Fruit fly (Drosophila melanogaster): ENCODE measurements around the gene Eig71Ee.

Gene Eig71Ee

DNA sequence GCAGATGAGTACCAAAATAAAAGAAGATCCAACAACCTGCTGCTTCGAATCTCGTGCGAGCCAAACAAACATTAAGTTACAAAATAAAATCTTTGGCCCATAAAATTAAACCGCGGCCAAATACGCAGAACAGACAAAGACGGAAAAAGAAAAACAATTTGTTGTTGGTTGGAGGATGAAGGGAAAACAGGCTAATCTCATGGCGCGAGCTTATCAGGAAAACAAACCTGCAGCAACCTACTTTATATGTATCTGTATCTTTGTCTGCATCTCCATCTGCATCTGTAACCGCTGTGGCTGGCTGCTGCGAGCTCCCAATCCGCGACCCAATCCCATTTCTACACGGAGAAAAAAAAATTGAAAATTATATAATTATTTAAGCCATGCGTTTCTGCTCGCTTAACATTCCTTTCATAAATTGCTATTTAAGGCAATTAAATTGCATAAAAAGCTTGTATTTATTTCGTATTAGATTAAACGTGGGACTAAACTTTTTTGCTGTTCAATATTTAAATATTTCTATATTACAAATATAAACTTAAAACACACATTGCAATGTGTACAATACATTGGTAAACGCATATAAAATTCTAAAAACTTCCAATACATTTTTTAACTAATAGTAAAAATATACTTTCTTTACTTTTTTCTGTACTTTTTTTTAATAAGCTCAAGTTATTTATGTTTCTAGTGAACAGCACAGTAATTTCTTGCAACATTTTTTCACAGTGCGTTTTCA is 37.2 kb upstream of the Eig71Ee start (continued):
- TF ChIP-seq CG1621 (tag; optimal IDR thresholded peaks at IDR 0.05) (no peak), Smox (GFP tag; optimal IDR thresholded peaks at IDR 0.05) (peak; percentile 13), CG8119 (GFP tag; IDR thresholded peaks at IDR 0.05) (no peak), Sox102F (GFP tag; optimal IDR thresholded peaks at IDR 0.05) (no peak), CG8632 (GFP tag; optimal IDR thresholded peaks at IDR 0.05) (peak; percentile 56), CG10631 (GFP tag; optimal IDR thresholded peaks at IDR 0.05) (peak; percentile 13)

DNA sequence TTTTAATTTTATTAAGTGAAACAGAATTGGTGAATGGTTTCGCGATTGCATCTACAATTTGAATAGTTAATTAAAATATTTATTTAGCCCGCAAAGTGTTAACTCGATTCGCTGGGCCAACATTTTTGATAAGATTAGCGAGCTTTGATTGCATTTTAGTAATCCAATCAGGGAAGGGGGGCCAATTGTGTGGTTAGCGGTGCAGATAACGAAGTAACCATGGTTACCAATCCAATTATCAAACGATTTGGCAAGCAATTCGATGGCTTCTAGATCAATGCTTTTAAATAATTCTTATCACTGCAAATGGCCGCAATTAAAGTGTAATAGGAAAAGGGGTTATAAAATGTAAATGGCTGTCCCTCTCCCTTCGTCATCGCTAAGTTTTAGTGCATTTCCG is 36.6 kb upstream of the Eig71Ee start:
- TF ChIP-seq topi (GFP tag; optimal IDR thresholded peaks at IDR 0.05) (no peak), dac (GFP tag; optimal IDR thresholded peaks at IDR 0.05) (no peak), CG6792 (GFP tag; optimal IDR thresholded peaks at IDR 0.05) (no peak), CG10631 (GFP tag; optimal IDR thresholded peaks at IDR 0.05) (no peak), CG11762 (GFP tag; optimal IDR thresholded peaks at IDR 0.05; ENCODE audit: insufficient read depth) (no peak), Hr39 (GFP tag; optimal IDR thresholded peaks at IDR 0.05) (no peak), fkh (GFP tag; optimal IDR thresholded peaks at IDR 0.05) (no peak), Smox (GFP tag; optimal IDR thresholded peaks at IDR 0.05) (no peak), CG11294 (GFP tag; IDR thresholded peaks at IDR 0.05) (no peak), Met (GFP tag; optimal IDR thresholded peaks at IDR 0.05) (no peak), CG8319 (GFP tag; optimal IDR thresholded peaks at IDR 0.05) (no peak), svp (GFP tag) (no peak), CG6854 (GFP tag; optimal IDR thresholded peaks at IDR 0.05) (no peak), CG6276 (GFP tag; optimal IDR thresholded peaks at IDR 0.05) (no peak), dsx (GFP tag; optimal IDR thresholded peaks at IDR 0.05; ENCODE audit: poor library complexity, severe bottlenecking) (no peak)

- TF ChIP-seq Sox14 (GFP tag; optimal IDR thresholded peaks at IDR 0.05), result no peak
- no peak for TF ChIP-seq CG34406 (GFP tag; optimal IDR thresholded peaks at IDR 0.05)
- no peak for TF ChIP-seq vri (GFP tag; optimal IDR thresholded peaks at IDR 0.05)
- no peak for TF ChIP-seq acj6 (GFP tag; optimal IDR thresholded peaks at IDR 0.05)
- TF ChIP-seq achi (GFP tag; optimal IDR thresholded peaks at IDR 0.05), result no peak
- TF ChIP-seq eg (GFP tag; IDR thresholded peaks at IDR 0.05), result no peak
- no peak for TF ChIP-seq CG3032 (tag; optimal IDR thresholded peaks at IDR 0.05)
- no peak for TF ChIP-seq dac (GFP tag; optimal IDR thresholded peaks at IDR 0.05)
- TF ChIP-seq Ets21C (GFP tag; optimal IDR thresholded peaks at IDR 0.05), result no peak
- TF ChIP-seq fd59A (GFP tag; optimal IDR thresholded peaks at IDR 0.05), result no peak
- TF ChIP-seq topi (GFP tag; optimal IDR thresholded peaks at IDR 0.05), result no peak
- TF ChIP-seq Lpt (GFP tag; optimal IDR thresholded peaks at IDR 0.05), result no peak
- no peak for TF ChIP-seq fd85E (GFP tag; optimal IDR thresholded peaks at IDR 0.05)
- TF ChIP-seq CG7368 (GFP tag; optimal IDR thresholded peaks at IDR 0.05), result no peak
- TF ChIP-seq salr (GFP tag; optimal IDR thresholded peaks at IDR 0.05), result no peak
- TF ChIP-seq CG11902 (GFP tag; optimal IDR thresholded peaks at IDR 0.05), result no peak
- TF ChIP-seq Hr4 (GFP tag; optimal IDR thresholded peaks at IDR 0.05), result no peak
Observed at dm6 chr3L:15691968-15692367, 36.2 kb upstream of the Eig71Ee start, which contains the start of gene CG34451. Gene CG34451, minus strand, starts transcription at chr3L:15692068.

- no peak for TF ChIP-seq OdsH (GFP tag; optimal IDR thresholded peaks at IDR 0.05)
- TF ChIP-seq Blimp-1 (GFP tag; optimal IDR thresholded peaks at IDR 0.05), result no peak
- peak; percentile 68 for TF ChIP-seq Met (GFP tag; optimal IDR thresholded peaks at IDR 0.05)
- no peak for TF ChIP-seq Ets96B (tag; optimal IDR thresholded peaks at IDR 0.05)
- TF ChIP-seq eg (GFP tag; IDR thresholded peaks at IDR 0.05), result no peak
- no peak for TF ChIP-seq Hr38 (GFP tag; optimal IDR thresholded peaks at IDR 0.05)
- peak; percentile 18 for TF ChIP-seq cyc (GFP tag; optimal IDR thresholded peaks at IDR 0.05)
- TF ChIP-seq acj6 (GFP tag; optimal IDR thresholded peaks at IDR 0.05), result no peak
- TF ChIP-seq dsx (GFP tag; optimal IDR thresholded peaks at IDR 0.05; ENCODE audit: poor library complexity, severe bottlenecking), result no peak
- TF ChIP-seq achi (GFP tag; optimal IDR thresholded peaks at IDR 0.05), result no peak
- no peak for TF ChIP-seq CG1621 (tag; optimal IDR thresholded peaks at IDR 0.05)
- TF ChIP-seq CG11294 (GFP tag; IDR thresholded peaks at IDR 0.05), result no peak
- no peak for TF ChIP-seq CG8119 (GFP tag; IDR thresholded peaks at IDR 0.05)
- TF ChIP-seq CG6163 (GFP tag; IDR thresholded peaks at IDR 0.05), result no peak
- TF ChIP-seq dac (GFP tag; optimal IDR thresholded peaks at IDR 0.05), result no peak
- no peak for TF ChIP-seq CG6854 (GFP tag; optimal IDR thresholded peaks at IDR 0.05)
- TF ChIP-seq svp (GFP tag), result peak; percentile 77
- no peak for TF ChIP-seq pdm3 (GFP tag; optimal IDR thresholded peaks at IDR 0.05)
- TF ChIP-seq Hr4 (GFP tag; optimal IDR thresholded peaks at IDR 0.05), result no peak
- TF ChIP-seq Smox (GFP tag; optimal IDR thresholded peaks at IDR 0.05), result no peak
- TF ChIP-seq Sox102F (GFP tag; optimal IDR thresholded peaks at IDR 0.05), result no peak
- TF ChIP-seq fkh (GFP tag; optimal IDR thresholded peaks at IDR 0.05), result peak; percentile 60
- TF ChIP-seq CG3032 (tag; optimal IDR thresholded peaks at IDR 0.05), result no peak
Observed at dm6 chr3L:15690711-15691591, 35.1 kb upstream of the Eig71Ee start.

Data from whole organism, prepupa.